Worm (Caenorhabditis elegans) whole organism, L2 larva: ENCODE results near the gene arrd-3.

Experiments
- lin-13 ChIP-seq: fragments of 150-350 bp; optimal IDR thresholded peaks from 2 replicates; lab custom pipeline; 2014; ENCODE audit warnings: missing biosample characterization, missing genetic modification reagents, missing genetic modification characterization
- snpc-4 ChIP-seq: fragments of 150-350 bp; optimal IDR thresholded peaks from 2 replicates; lab custom pipeline; 2014; ENCODE audit warnings: missing biosample characterization, missing genetic modification characterization
- unc-39 ChIP-seq: fragments of 150-350 bp; optimal IDR thresholded peaks from 2 replicates; lab custom pipeline; 2014; ENCODE audit warnings: missing biosample characterization, missing genetic modification characterization
- unc-62 ChIP-seq: fragments of 150-350 bp; optimal IDR thresholded peaks from 2 replicates; lab custom pipeline; 2014; ENCODE audit warnings: missing biosample characterization, missing genetic modification reagents, missing genetic modification characterization
- ztf-11 ChIP-seq: sonication (generic microtip); optimal IDR thresholded peaks from 2 replicates; lab custom pipeline; 2017; ENCODE audit warnings: missing biosample characterization, missing genetic modification characterization

DNA sequence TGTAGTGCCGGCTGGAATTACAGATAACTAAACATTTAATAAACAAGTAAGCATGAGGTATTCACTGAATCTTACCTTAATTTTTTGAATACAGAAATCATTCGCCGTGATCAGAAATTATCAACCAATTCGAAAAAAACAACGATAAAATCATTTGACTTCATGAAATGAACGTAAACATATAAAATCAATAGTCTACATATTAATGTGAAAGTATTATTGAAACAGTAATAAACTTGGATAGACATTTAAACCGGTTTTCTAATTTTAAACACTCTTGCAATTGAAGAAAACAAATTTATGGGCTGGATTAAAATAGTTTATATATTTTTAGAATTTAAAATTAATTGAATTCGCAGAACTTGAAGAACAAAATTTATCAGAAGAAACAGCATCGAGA, 29.5 kb downstream of the arrd-3 start, which contains the start of gene chil-16:
- no peak for TF ChIP-seq ztf-11 (tag; lab: Kevin White, UChicago)
- TF ChIP-seq snpc-4 (tag; lab: Kevin White, UChicago): no peak
- TF ChIP-seq unc-62 (GFP tag; lab: Kevin White, UChicago): no peak
- no peak for TF ChIP-seq unc-39
- TF ChIP-seq lin-13: no peak
